Worm (Caenorhabditis elegans): ENCODE results near the gene nhr-27.

The nhr-27 gene

ce11 chrX:12668941-12669501 is 139.1 kb downstream of the nhr-27 start:
- TF ChIP-seq lsy-2 (tag; optimal IDR thresholded peaks at IDR 0.05), result peak in 1 of 2 experiments; percentile 33
- no peak for TF ChIP-seq sma-9 (GFP tag; optimal IDR thresholded peaks at IDR 0.05)
- no peak for TF ChIP-seq sma-9 (tag; optimal IDR thresholded peaks at IDR 0.05)
- TF ChIP-seq crh-2 (tag; optimal IDR thresholded peaks at IDR 0.05), result peak; percentile 11
- no peak for TF ChIP-seq sem-4 (tag; optimal IDR thresholded peaks at IDR 0.05)

- no peak for TF ChIP-seq skn-1 (tag; optimal IDR thresholded peaks at IDR 0.05)
- TF ChIP-seq nhr-77 (tag; optimal IDR thresholded peaks at IDR 0.05), result no peak
- no peak for TF ChIP-seq aly-2 (tag; optimal IDR thresholded peaks at IDR 0.05)
- TF ChIP-seq dmd-4 (tag; optimal IDR thresholded peaks at IDR 0.05), result no peak
- no peak for TF ChIP-seq alr-1 (tag; optimal IDR thresholded peaks at IDR 0.05)
- TF ChIP-seq unc-62 (GFP tag; optimal IDR thresholded peaks at IDR 0.05), result no peak
- TF ChIP-seq mbf-1 (tag; optimal IDR thresholded peaks at IDR 0.05), result no peak
- peak; percentile 40 for TF ChIP-seq ztf-4 (tag; optimal IDR thresholded peaks at IDR 0.05)
- TF ChIP-seq nhr-23 (tag; optimal IDR thresholded peaks at IDR 0.05), result no peak
- TF ChIP-seq lin-11 (tag; optimal IDR thresholded peaks at IDR 0.05), result no peak
- no peak for TF ChIP-seq ama-1 (optimal IDR thresholded peaks at IDR 0.05)
- no peak for TF ChIP-seq ceh-16 (tag; optimal IDR thresholded peaks at IDR 0.05)
- no peak for TF ChIP-seq nhr-237 (tag; optimal IDR thresholded peaks at IDR 0.05)
- TF ChIP-seq unc-55 (GFP tag; optimal IDR thresholded peaks at IDR 0.05), result no peak
- TF ChIP-seq unc-39 (tag; optimal IDR thresholded peaks at IDR 0.05), result no peak
- no peak for TF ChIP-seq nhr-21 (tag; optimal IDR thresholded peaks at IDR 0.05)
- peak; percentile 25 for TF ChIP-seq nhr-25 (tag; optimal IDR thresholded peaks at IDR 0.05)
- peak; percentile 30 for TF ChIP-seq sma-3 (GFP tag; optimal IDR thresholded peaks at IDR 0.05)
- TF ChIP-seq lin-39 (tag; optimal IDR thresholded peaks at IDR 0.05), result no peak
- TF ChIP-seq ZK546.5 (tag; optimal IDR thresholded peaks at IDR 0.05), result no peak
- TF ChIP-seq peb-1 (tag; optimal IDR thresholded peaks at IDR 0.05), result no peak
- TF ChIP-seq crh-2 (tag; optimal IDR thresholded peaks at IDR 0.05), result peak; percentile 58
- TF ChIP-seq ztf-11 (tag; optimal IDR thresholded peaks at IDR 0.05), result no peak
- no peak for TF ChIP-seq lin-13 (GFP tag; optimal IDR thresholded peaks at IDR 0.05)
- TF ChIP-seq elt-1 (tag; optimal IDR thresholded peaks at IDR 0.05), result no peak
- TF ChIP-seq fos-1 (tag; optimal IDR thresholded peaks at IDR 0.05), result peak; percentile 11
- no peak for TF ChIP-seq nhr-12 (tag; optimal IDR thresholded peaks at IDR 0.05)
- no peak for TF ChIP-seq F13H6.1 (tag; optimal IDR thresholded peaks at IDR 0.05)
- TF ChIP-seq sem-4 (tag; optimal IDR thresholded peaks at IDR 0.05), result no peak
- TF ChIP-seq nhr-11 (tag; optimal IDR thresholded peaks at IDR 0.05), result no peak
- TF ChIP-seq mdl-1 (tag; optimal IDR thresholded peaks at IDR 0.05), result no peak
- no peak for TF ChIP-seq sma-9 (GFP tag; optimal IDR thresholded peaks at IDR 0.05)
- no peak for TF ChIP-seq sma-9 (tag; optimal IDR thresholded peaks at IDR 0.05)
- TF ChIP-seq Y55F3AM.14 (GFP tag; optimal IDR thresholded peaks at IDR 0.05), result no peak
- TF ChIP-seq egl-27 (tag; optimal IDR thresholded peaks at IDR 0.05), result no peak
- no peak for TF ChIP-seq mab-5 (tag; optimal IDR thresholded peaks at IDR 0.05)
- TF ChIP-seq zag-1 (tag; optimal IDR thresholded peaks at IDR 0.05), result no peak
- peak; percentile 37 for TF ChIP-seq nhr-129 (tag; optimal IDR thresholded peaks at IDR 0.05)
- TF ChIP-seq nhr-10 (tag; optimal IDR thresholded peaks at IDR 0.05), result no peak
- no peak for TF ChIP-seq ztf-1 (GFP tag; conservative IDR thresholded peaks at IDR 0.05)
- no peak for TF ChIP-seq elt-3 (tag; optimal IDR thresholded peaks at IDR 0.05)
- peak in 1 of 2 experiments; percentile 47 for TF ChIP-seq lsy-2 (tag; optimal IDR thresholded peaks at IDR 0.05)
- TF ChIP-seq ceh-82 (tag; optimal IDR thresholded peaks at IDR 0.05), result no peak
- TF ChIP-seq C34F6.9 (tag; optimal IDR thresholded peaks at IDR 0.05), result peak; percentile 29
- no peak for TF ChIP-seq blmp-1 (tag; optimal IDR thresholded peaks at IDR 0.05; ENCODE audit: insufficient read depth)
- no peak for TF ChIP-seq snpc-4 (tag; optimal IDR thresholded peaks at IDR 0.05)
- no peak for TF ChIP-seq nhr-6 (tag; optimal IDR thresholded peaks at IDR 0.05)
- TF ChIP-seq gmeb-1 (tag; optimal IDR thresholded peaks at IDR 0.05), result peak; percentile 22
- TF ChIP-seq R02D3.7 (tag; optimal IDR thresholded peaks at IDR 0.05), result no peak
Observed at ce11 chrX:12667804-12668511, 140.2 kb downstream of the nhr-27 start, which contains the start of gene nhr-17. Gene nhr-17 (minus strand): TSS chrX:12667854.

Data from whole organism, L2 larva.